Fruit fly (Drosophila melanogaster): Measurements from ENCODE around the gene larp.
A peak's percentile ranks its signal among the peaks of the same experiment; 100 is the strongest.

Gene larp

dm6 chr3R:28328780-28329546 is 7.3 kb downstream of the larp start (continued):
- TF ChIP-seq MBD-R2 (GFP tag; IDR thresholded peaks at IDR 0.05) = peak; percentile 35; the same call in 1 of the 2 replicates
- TF ChIP-seq TFAM (GFP tag; optimal IDR thresholded peaks at IDR 0.05) = no peak
- peak; percentile 68 for TF ChIP-seq CG30403 (GFP tag; optimal IDR thresholded peaks at IDR 0.05)
- TF ChIP-seq danr (GFP tag; IDR thresholded peaks at IDR 0.05) = peak; percentile 61; the same call in 1 of the 2 replicates
- TF ChIP-seq Dip2 (GFP tag; IDR thresholded peaks at IDR 0.05) = no peak
- no peak for TF ChIP-seq Doc2 (GFP tag; IDR thresholded peaks at IDR 0.05)
- peak; percentile 34 for TF ChIP-seq CG18011 (GFP tag; optimal IDR thresholded peaks at IDR 0.05)
- no peak for TF ChIP-seq Dp (GFP tag; optimal IDR thresholded peaks at IDR 0.05)
- TF ChIP-seq Dip3 (GFP tag; optimal IDR thresholded peaks at IDR 0.05) = peak; percentile 79
- no peak for TF ChIP-seq br (optimal IDR thresholded peaks at IDR 0.05)
- TF ChIP-seq CG1233 (GFP tag; optimal IDR thresholded peaks at IDR 0.05) = peak; percentile 64
- peak; percentile 60; the same call in 1 of the 2 replicates for TF ChIP-seq ttk (GFP tag; IDR thresholded peaks at IDR 0.05)
- peak; percentile 86 for TF ChIP-seq CG2202 (tag; optimal IDR thresholded peaks at IDR 0.05)
- TF ChIP-seq bigmax (GFP tag; optimal IDR thresholded peaks at IDR 0.05) = peak; percentile 16
- peak; percentile 62 for TF ChIP-seq CG17328 (GFP tag; IDR thresholded peaks at IDR 0.05)
- peak; percentile 47 for TF ChIP-seq CG7786 (GFP tag; optimal IDR thresholded peaks at IDR 0.05)
- peak; percentile 67 for TF ChIP-seq Xbp1 (GFP tag; optimal IDR thresholded peaks at IDR 0.05)
- peak; percentile 63 for TF ChIP-seq CG11504 (tag; optimal IDR thresholded peaks at IDR 0.05)
- TF ChIP-seq CG2116 (GFP tag; optimal IDR thresholded peaks at IDR 0.05) = peak; percentile 26
- TF ChIP-seq Antp (GFP tag; optimal IDR thresholded peaks at IDR 0.05) = peak; percentile 49
- no peak for TF ChIP-seq hb (GFP tag; IDR thresholded peaks at IDR 0.05; ENCODE audit: partially characterized antibody)
- TF ChIP-seq CG10274 (GFP tag; optimal IDR thresholded peaks at IDR 0.05) = peak; percentile 24
- TF ChIP-seq ftz-f1 (GFP tag; optimal IDR thresholded peaks at IDR 0.05) = no peak
- peak; percentile 46 for TF ChIP-seq sqz (GFP tag; optimal IDR thresholded peaks at IDR 0.05)
- peak; percentile 77 for TF ChIP-seq CG13894 (tag; optimal IDR thresholded peaks at IDR 0.05)
- peak; percentile 87 for TF ChIP-seq sug (tag; optimal IDR thresholded peaks at IDR 0.05)
- peak; percentile 56; the same call in 1 of the 2 replicates for TF ChIP-seq CG6272 (GFP tag; IDR thresholded peaks at IDR 0.05)
- TF ChIP-seq dmrt11E (tag; optimal IDR thresholded peaks at IDR 0.05) = peak; percentile 85
- peak; percentile 72 for TF ChIP-seq sd (tag; optimal IDR thresholded peaks at IDR 0.05)
- TF ChIP-seq CG9932 (GFP tag; IDR thresholded peaks at IDR 0.05) = peak; percentile 89
- peak; percentile 62 for TF ChIP-seq pnt (GFP tag; optimal IDR thresholded peaks at IDR 0.05)
- peak; percentile 59; the same call in 3 of the 4 replicates for TF ChIP-seq Gug (GFP tag; IDR thresholded peaks at IDR 0.05)
- TF ChIP-seq aop (GFP tag; IDR thresholded peaks at IDR 0.05) = no peak
- no peak; the same call in 2 of the 3 replicates for TF ChIP-seq CG34422 (GFP tag; IDR thresholded peaks at IDR 0.05)
- TF ChIP-seq CHES-1-like (GFP tag; optimal IDR thresholded peaks at IDR 0.05) = peak; percentile 77
- peak; percentile 59 for TF ChIP-seq CG18262 (tag; optimal IDR thresholded peaks at IDR 0.05)
- no peak for TF ChIP-seq salm (tag; optimal IDR thresholded peaks at IDR 0.05)
- TF ChIP-seq psq (GFP tag; optimal IDR thresholded peaks at IDR 0.05) = peak; percentile 67
- TF ChIP-seq pb (GFP tag; optimal IDR thresholded peaks at IDR 0.05) = no peak
- peak; percentile 91 for TF ChIP-seq bab2 (GFP tag; optimal IDR thresholded peaks at IDR 0.05)
- TF ChIP-seq en (GFP tag; optimal IDR thresholded peaks at IDR 0.05) = peak; percentile 24
- TF ChIP-seq CG6813 (GFP tag; optimal IDR thresholded peaks at IDR 0.05) = peak; percentile 88
- peak; percentile 86 for TF ChIP-seq zfh1 (GFP tag; IDR thresholded peaks at IDR 0.05)
- no peak for TF ChIP-seq cad (GFP tag; optimal IDR thresholded peaks at IDR 0.05)
- TF ChIP-seq CG10209 (GFP tag; optimal IDR thresholded peaks at IDR 0.05) = peak; percentile 83
- TF ChIP-seq Deaf1 (tag; optimal IDR thresholded peaks at IDR 0.05) = peak; percentile 27
- TF ChIP-seq CG14050 (GFP tag; IDR thresholded peaks at IDR 0.05) = peak; percentile 26; the same call in 2 of the 3 replicates
- TF ChIP-seq CG31441 (GFP tag; IDR thresholded peaks at IDR 0.05) = peak; percentile 62
- no peak for TF ChIP-seq ham (GFP tag; IDR thresholded peaks at IDR 0.05)
- peak; percentile 43 for TF ChIP-seq vfl (GFP tag; optimal IDR thresholded peaks at IDR 0.05)

All from whole organism, embryonic.